Comparison of ENCODE assay signal across 6 worm cellular contexts in the genomic region with DNA sequence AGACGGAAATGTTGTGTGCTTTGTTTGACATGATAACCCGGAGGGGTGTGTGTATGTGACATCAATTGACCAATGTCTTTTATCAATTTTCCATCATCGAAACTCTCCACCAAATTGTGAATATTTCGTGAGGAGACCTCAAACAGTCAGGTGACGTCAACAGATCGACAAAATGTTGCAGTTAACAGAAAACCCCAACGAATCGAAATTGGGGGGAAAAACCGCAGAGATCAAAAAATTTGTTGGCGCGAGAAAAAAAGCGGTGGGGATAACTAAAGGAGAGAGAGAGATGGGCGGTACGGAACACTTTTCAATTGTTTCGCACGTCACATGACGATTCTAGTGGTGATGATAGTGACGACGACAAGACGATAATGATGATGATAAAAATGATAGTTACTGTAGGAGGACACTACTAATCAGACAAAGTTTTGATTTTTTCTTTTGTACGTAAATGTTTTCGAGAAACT.
TF ChIP-seq lines count a peak whose summit lies in the region.

No protein-coding gene starts in this region.

TF ChIP-seq in whole organism, L1 larva, 84 proteins besides CTCF, POLR2A, EP300 and RAD21 (continues in another document):
- TF ChIP-seq unc-98 (GFP tag; IDR thresholded peaks at IDR 0.05; lab: Robert Waterston, UW) (no peak), lsy-2 (tag; optimal IDR thresholded peaks at IDR 0.05; lab: Kevin White, UChicago) (peak; percentile 26 to 63), mab-9 (GFP tag; IDR thresholded peaks at IDR 0.05; lab: Robert Waterston, UW) (no peak), skn-1 (tag; optimal IDR thresholded peaks at IDR 0.05; lab: Kevin White, UChicago) (peak; percentile 45), swsn-7 (tag; optimal IDR thresholded peaks at IDR 0.05; lab: Kevin White, UChicago) (no peak), lin-35 (GFP tag; optimal IDR thresholded peaks at IDR 0.05; lab: Kevin White, UChicago) (peak; percentile 25 to 74), nhr-20 (tag; optimal IDR thresholded peaks at IDR 0.05; lab: Kevin White, UChicago) (peak; percentile 76), blmp-1 (tag; optimal IDR thresholded peaks at IDR 0.05; lab: Kevin White, UChicago) (peak; percentile 90), mdl-1 (tag; optimal IDR thresholded peaks at IDR 0.05; lab: Kevin White, UChicago) (peak in 1 of 2 experiments; percentile 69), aly-2 (tag; optimal IDR thresholded peaks at IDR 0.05; lab: Kevin White, UChicago) (no peak), ceh-82 (tag; optimal IDR thresholded peaks at IDR 0.05; lab: Kevin White, UChicago) (no peak), nhr-90 (tag; optimal IDR thresholded peaks at IDR 0.05; lab: Kevin White, UChicago; ENCODE audit: poor library complexity) (peak; percentile 78), fkh-4 (tag; optimal IDR thresholded peaks at IDR 0.05; lab: Kevin White, UChicago; ENCODE audit: borderline replicate concordance) (no peak), hlh-17 (GFP tag; optimal IDR thresholded peaks at IDR 0.05; lab: Kevin White, UChicago; ENCODE audit: borderline replicate concordance) (no peak)

TF ChIP-seq in whole organism, L2 larva, 48 proteins besides CTCF, POLR2A, EP300 and RAD21 (continues in another document):
- TF ChIP-seq nhr-25 (tag; optimal IDR thresholded peaks at IDR 0.05; lab: Kevin White, UChicago) (peak; percentile 81), gmeb-1 (tag; optimal IDR thresholded peaks at IDR 0.05; lab: Kevin White, UChicago) (peak; percentile 73), mbf-1 (tag; optimal IDR thresholded peaks at IDR 0.05; lab: Kevin White, UChicago) (no peak), lsy-2 (tag; optimal IDR thresholded peaks at IDR 0.05; lab: Kevin White, UChicago) (peak in 1 of 2 experiments; percentile 62), crh-2 (tag; optimal IDR thresholded peaks at IDR 0.05; lab: Kevin White, UChicago) (peak; percentile 78), nhr-21 (tag; optimal IDR thresholded peaks at IDR 0.05; lab: Kevin White, UChicago) (peak; percentile 83), C34F6.9 (tag; optimal IDR thresholded peaks at IDR 0.05; lab: Kevin White, UChicago) (peak; percentile 35), sma-9 (GFP tag; optimal IDR thresholded peaks at IDR 0.05; lab: Kevin White, UChicago) (peak; percentile 74), sma-9 (tag; optimal IDR thresholded peaks at IDR 0.05; lab: Kevin White, UChicago) (no peak), unc-55 (GFP tag; optimal IDR thresholded peaks at IDR 0.05; lab: Kevin White, UChicago) (no peak), F13H6.1 (tag; optimal IDR thresholded peaks at IDR 0.05; lab: Kevin White, UChicago) (peak; percentile 37), ztf-4 (tag; optimal IDR thresholded peaks at IDR 0.05; lab: Kevin White, UChicago) (no peak), blmp-1 (tag; optimal IDR thresholded peaks at IDR 0.05; lab: Kevin White, UChicago; ENCODE audit: insufficient read depth) (peak; percentile 24), nhr-23 (tag; optimal IDR thresholded peaks at IDR 0.05; lab: Kevin White, UChicago) (no peak)

TF ChIP-seq in whole organism, L3 larva, 47 proteins besides CTCF, POLR2A, EP300 and RAD21 (continues in another document):
- TF ChIP-seq nhr-11 (tag; optimal IDR thresholded peaks at IDR 0.05; lab: Kevin White, UChicago), result no peak
- no peak for TF ChIP-seq elt-1 (tag; optimal IDR thresholded peaks at IDR 0.05; lab: Kevin White, UChicago)
- TF ChIP-seq ama-1 (optimal IDR thresholded peaks at IDR 0.05; lab: Kevin White, UChicago), result no peak
- peak; percentile 79 for TF ChIP-seq nhr-43 (tag; optimal IDR thresholded peaks at IDR 0.05; lab: Kevin White, UChicago; ENCODE audit: poor library complexity, severe bottlenecking)
- TF ChIP-seq nhr-77 (tag; optimal IDR thresholded peaks at IDR 0.05; lab: Kevin White, UChicago), result no peak
- TF ChIP-seq ceh-28 (tag; optimal IDR thresholded peaks at IDR 0.05; lab: Kevin White, UChicago), result peak; percentile 58
- TF ChIP-seq skn-1 (tag; optimal IDR thresholded peaks at IDR 0.05; lab: Kevin White, UChicago), result no peak
- TF ChIP-seq elt-3 (tag; optimal IDR thresholded peaks at IDR 0.05; lab: Kevin White, UChicago), result peak; percentile 42 to 91 (median 89)
- peak; percentile 54 for TF ChIP-seq lsy-12 (tag; optimal IDR thresholded peaks at IDR 0.05; lab: Kevin White, UChicago)
- TF ChIP-seq unc-62 (GFP tag; optimal IDR thresholded peaks at IDR 0.05; lab: Kevin White, UChicago), result no peak
- peak; percentile 37 for TF ChIP-seq nfya-1 (tag; optimal IDR thresholded peaks at IDR 0.05; lab: Kevin White, UChicago; ENCODE audit: insufficient read depth)
- TF ChIP-seq mdl-1 (tag; optimal IDR thresholded peaks at IDR 0.05; lab: Kevin White, UChicago), result peak; percentile 16
- TF ChIP-seq elt-2 (tag; optimal IDR thresholded peaks at IDR 0.05; lab: Kevin White, UChicago), result peak; percentile 78
- TF ChIP-seq pqm-1 (tag; optimal IDR thresholded peaks at IDR 0.05; lab: Kevin White, UChicago), result peak; percentile 69
- peak; percentile 9 for TF ChIP-seq lin-15B (tag; optimal IDR thresholded peaks at IDR 0.05; lab: Kevin White, UChicago)

TF ChIP-seq in whole organism, L4 larva, 104 proteins besides CTCF, POLR2A, EP300 and RAD21 (continues in another document):
- TF ChIP-seq nhr-28 (tag; optimal IDR thresholded peaks at IDR 0.05; lab: Kevin White, UChicago), result peak; percentile 79
- peak; percentile 3 to 78 for TF ChIP-seq mdl-1 (tag; optimal IDR thresholded peaks at IDR 0.05; lab: Kevin White, UChicago)
- no peak for TF ChIP-seq spr-3 (GFP tag; optimal IDR thresholded peaks at IDR 0.05; lab: Kevin White, UChicago)
- no peak for TF ChIP-seq ces-1 (GFP tag; optimal IDR thresholded peaks at IDR 0.05; lab: Kevin White, UChicago)
- TF ChIP-seq nhr-25 (tag; optimal IDR thresholded peaks at IDR 0.05; lab: Kevin White, UChicago; ENCODE audit: borderline replicate concordance, insufficient read depth), result no peak
- TF ChIP-seq nhr-11 (tag; optimal IDR thresholded peaks at IDR 0.05; lab: Kevin White, UChicago), result no peak
- TF ChIP-seq tra-1 (GFP tag; IDR thresholded peaks at IDR 0.05; lab: Robert Waterston, UW), result peak; percentile 47; the same call in 1 of the 2 replicates
- peak; percentile 88 for TF ChIP-seq dve-1 (tag; optimal IDR thresholded peaks at IDR 0.05; lab: Kevin White, UChicago; ENCODE audit: insufficient read depth)
- peak; percentile 90 for TF ChIP-seq hlh-11 (tag; optimal IDR thresholded peaks at IDR 0.05; lab: Kevin White, UChicago)
- TF ChIP-seq sdz-12 (GFP tag; optimal IDR thresholded peaks at IDR 0.05; lab: Kevin White, UChicago), result no peak
- TF ChIP-seq nhr-42 (GFP tag; IDR thresholded peaks at IDR 0.05; lab: Robert Waterston, UW), result no peak
- TF ChIP-seq zip-2 (tag; optimal IDR thresholded peaks at IDR 0.05; lab: Kevin White, UChicago), result peak; percentile 22
- TF ChIP-seq F10B5.3 (tag; optimal IDR thresholded peaks at IDR 0.05; lab: Kevin White, UChicago), result no peak
- TF ChIP-seq arid-1 (GFP tag; conservative IDR thresholded peaks at IDR 0.05; lab: Robert Waterston, UW), result no peak
- TF ChIP-seq hif-1 (tag; optimal IDR thresholded peaks at IDR 0.05; lab: Kevin White, UChicago), result no peak

TF ChIP-seq in whole organism, late embryonic, 69 proteins besides CTCF, POLR2A, EP300 and RAD21:
- TF ChIP-seq hlh-30 (tag; optimal IDR thresholded peaks at IDR 0.05; lab: Kevin White, UChicago; ENCODE audit: insufficient read depth), result peak; percentile 63
- no peak for TF ChIP-seq tbx-7 (tag; optimal IDR thresholded peaks at IDR 0.05; lab: Kevin White, UChicago)
- TF ChIP-seq elt-2 (tag; optimal IDR thresholded peaks at IDR 0.05; lab: Kevin White, UChicago), result peak; percentile 50
- TF ChIP-seq pag-3 (tag; optimal IDR thresholded peaks at IDR 0.05; lab: Kevin White, UChicago; ENCODE audit: borderline replicate concordance), result no peak
- no peak for TF ChIP-seq fkh-10 (GFP tag; optimal IDR thresholded peaks at IDR 0.05; lab: Kevin White, UChicago)
- no peak for TF ChIP-seq odd-2 (tag; optimal IDR thresholded peaks at IDR 0.05; lab: Kevin White, UChicago)
- TF ChIP-seq sdc-2 (tag; optimal IDR thresholded peaks at IDR 0.05; lab: Kevin White, UChicago), result no peak
- no peak for TF ChIP-seq unc-86 (tag; optimal IDR thresholded peaks at IDR 0.05; lab: Kevin White, UChicago)

TF ChIP-seq in whole organism, young adult, 124 proteins besides CTCF, POLR2A, EP300 and RAD21 (continues in another document):
- TF ChIP-seq cebp-1 (GFP tag; IDR thresholded peaks at IDR 0.05; lab: Robert Waterston, UW) (no peak), cebp-1 (tag; optimal IDR thresholded peaks at IDR 0.05; lab: Kevin White, UChicago) (peak; percentile 51), lin-40 (tag; optimal IDR thresholded peaks at IDR 0.05; lab: Kevin White, UChicago) (peak; percentile 60), rpc-1 (optimal IDR thresholded peaks at IDR 0.05; lab: Kevin White, UChicago) (no peak), rpc-1 (tag; optimal IDR thresholded peaks at IDR 0.05; lab: Kevin White, UChicago) (no peak), madf-6 (GFP tag; IDR thresholded peaks at IDR 0.05; lab: Robert Waterston, UW) (0 out of 2 replicates have a peak, but pooled peaks have one; percentile 16), somi-1 (GFP tag; optimal IDR thresholded peaks at IDR 0.05; lab: Kevin White, UChicago) (peak; percentile 67), B0336.3 (GFP tag; IDR thresholded peaks at IDR 0.05; lab: Robert Waterston, UW) (peak; percentile 35), chd-7 (tag; optimal IDR thresholded peaks at IDR 0.05; lab: Kevin White, UChicago) (peak; percentile 13), attf-3 (GFP tag; conservative IDR thresholded peaks at IDR 0.05; lab: Robert Waterston, UW) (no peak), atf-7 (tag; optimal IDR thresholded peaks at IDR 0.05; lab: Kevin White, UChicago) (peak; percentile 83), lin-54 (GFP tag; optimal IDR thresholded peaks at IDR 0.05; lab: Kevin White, UChicago) (peak; percentile 36), lin-26 (GFP tag; IDR thresholded peaks at IDR 0.05; lab: Robert Waterston, UW) (peak; percentile 51; the same call in 1 of the 2 replicates), tbp1 (GFP tag; optimal IDR thresholded peaks at IDR 0.05; lab: Kevin White, UChicago) (peak; percentile 16), let-526 (GFP tag; IDR thresholded peaks at IDR 0.05; lab: Robert Waterston, UW) (peak; percentile 66; the same call in 1 of the 2 replicates), sptf-2 (GFP tag; optimal IDR thresholded peaks at IDR 0.05; lab: Kevin White, UChicago) (no peak), ceh-79 (tag; optimal IDR thresholded peaks at IDR 0.05; lab: Kevin White, UChicago) (no peak), K11D2.4 (GFP tag; IDR thresholded peaks at IDR 0.05; lab: Robert Waterston, UW) (0 out of 2 replicates have a peak, but pooled peaks have one; percentile 24), dox-1 (GFP tag; IDR thresholded peaks at IDR 0.05; lab: Robert Waterston, UW) (peak; percentile 27; the same call in 1 of the 2 replicates), attf-5 (GFP tag; optimal IDR thresholded peaks at IDR 0.05; lab: Kevin White, UChicago) (peak; percentile 48), F10E7.11 (tag; optimal IDR thresholded peaks at IDR 0.05; lab: Kevin White, UChicago) (no peak), unc-62 (GFP tag; optimal IDR thresholded peaks at IDR 0.05; lab: Kevin White, UChicago) (peak; percentile 30), die-1 (tag; optimal IDR thresholded peaks at IDR 0.05; lab: Kevin White, UChicago) (peak; percentile 55), nhr-80 (tag; optimal IDR thresholded peaks at IDR 0.05; lab: Kevin White, UChicago) (peak; percentile 82)
